Fruit fly (Drosophila melanogaster) whole organism, pupa: ENCODE results near the gene CG33777.

Source experiments
- CG10348 ChIP-seq: fragments of 200-800 bp; sonication (Bioruptor generic); IDR thresholded peaks from 2 replicates; pipeline ENCODE4 v1.3.6; 2022; ENCODE audit warnings: missing biosample characterization, missing genetic modification characterization
- CG12605 ChIP-seq: fragments of 200-800 bp; sonication (Bioruptor generic); IDR thresholded peaks from 2 replicates; pipeline ENCODE4 v1.3.6; 2022; ENCODE audit warnings: missing biosample characterization, missing genetic modification characterization
- CG13204 ChIP-seq: fragments of 200-800 bp; sonication (Bioruptor generic); optimal IDR thresholded peaks from 2 replicates; lab custom pipeline; 2018; ENCODE audit warnings: missing biosample characterization, mild to moderate bottlenecking, missing genetic modification characterization, moderate library complexity
- CG14655 ChIP-seq: fragments of 200-800 bp; sonication (Bioruptor generic); optimal IDR thresholded peaks from 3 replicates; lab custom pipeline; 2017; ENCODE audit warnings: mild to moderate bottlenecking, missing biosample characterization, missing genetic modification reagents, missing genetic modification characterization
- CG15710 ChIP-seq: fragments of 200-800 bp; sonication (Bioruptor generic); optimal IDR thresholded peaks from 2 replicates; lab custom pipeline; 2018; ENCODE audit warnings: missing biosample characterization, mild to moderate bottlenecking, missing genetic modification characterization, moderate library complexity
- CG17806 ChIP-seq: fragments of 200-800 bp; sonication (Bioruptor generic); optimal IDR thresholded peaks from 2 replicates; lab custom pipeline; 2018; ENCODE audit warnings: missing biosample characterization, mild to moderate bottlenecking, missing genetic modification characterization, moderate library complexity
- CG32121 ChIP-seq: fragments of 200-800 bp; sonication (Bioruptor generic); IDR thresholded peaks from 2 replicates; pipeline ENCODE4 v1.3.6; 2022; ENCODE audit warnings: missing biosample characterization, missing genetic modification characterization
- CG34367 ChIP-seq: fragments of 200-800 bp; sonication (Bioruptor generic); optimal IDR thresholded peaks from 2 replicates; lab custom pipeline; 2018; ENCODE audit warnings: missing biosample characterization, mild to moderate bottlenecking, missing genetic modification characterization
- CG4496 ChIP-seq: fragments of 200-800 bp; sonication (Bioruptor generic); IDR thresholded peaks from 3 replicates; pipeline ENCODE4 v1.3.6; 2022; ENCODE audit warnings: missing biosample characterization, missing genetic modification characterization
- CG8159 ChIP-seq: fragments of 200-800 bp; sonication (Bioruptor generic); optimal IDR thresholded peaks from 3 replicates; lab custom pipeline; 2018; ENCODE audit warnings: missing biosample characterization, mild to moderate bottlenecking, missing genetic modification characterization, moderate library complexity
- CG8301 ChIP-seq: fragments of 200-800 bp; sonication (Bioruptor generic); optimal IDR thresholded peaks from 2 replicates; lab custom pipeline; 2018; ENCODE audit warnings: missing biosample characterization, mild to moderate bottlenecking, missing genetic modification characterization
- CG9948 ChIP-seq: fragments of 200-800 bp; sonication (Bioruptor generic); optimal IDR thresholded peaks from 2 replicates; lab custom pipeline; 2018; ENCODE audit warnings: missing biosample characterization, mild to moderate bottlenecking, missing genetic modification characterization, moderate library complexity
- D1 ChIP-seq: fragments of 200-800 bp; sonication (Bioruptor generic); optimal IDR thresholded peaks from 2 replicates; lab custom pipeline; 2018; ENCODE audit warnings: missing biosample characterization, mild to moderate bottlenecking, missing genetic modification characterization, moderate library complexity
- EcR ChIP-seq: fragments of 200-800 bp; sonication (Bioruptor generic); optimal IDR thresholded peaks from 3 replicates; lab custom pipeline; 2019; ENCODE audit warnings: missing biosample characterization, missing genetic modification characterization, mild to moderate bottlenecking, moderate library complexity, missing genetic modification reagents
- Ets98B ChIP-seq: fragments of 200-800 bp; sonication (Bioruptor generic); IDR thresholded peaks from 2 replicates; pipeline ENCODE4 v1.3.6; 2022; ENCODE audit warnings: missing biosample characterization, missing genetic modification characterization
- Pif1B ChIP-seq: fragments of 200-800 bp; sonication (Bioruptor generic); optimal IDR thresholded peaks from 3 replicates; lab custom pipeline; 2016; ENCODE audit warnings: missing biosample characterization, missing genetic modification characterization
- Snoo ChIP-seq: fragments of 200-800 bp; sonication (Bioruptor generic); optimal IDR thresholded peaks from 3 replicates; lab custom pipeline; 2017; ENCODE audit warnings: missing biosample characterization, mild to moderate bottlenecking, missing genetic modification characterization, inconsistent platforms
- fd96Ca ChIP-seq: fragments of 200-800 bp; sonication (Bioruptor generic); IDR thresholded peaks from 3 replicates; pipeline ENCODE4 v1.3.6; 2022; ENCODE audit warnings: missing biosample characterization, missing genetic modification characterization
- gl ChIP-seq: fragments of 200-800 bp; sonication (Bioruptor generic); optimal IDR thresholded peaks from 2 replicates; lab custom pipeline; 2018; ENCODE audit warnings: missing biosample characterization, mild to moderate bottlenecking, missing genetic modification characterization
- rn ChIP-seq: fragments of 200-800 bp; sonication (Bioruptor generic); IDR thresholded peaks from 2 replicates; pipeline ENCODE4 v1.3.6; 2022; ENCODE audit warnings: missing biosample characterization, missing genetic modification characterization

CG33777 gene

DNA sequence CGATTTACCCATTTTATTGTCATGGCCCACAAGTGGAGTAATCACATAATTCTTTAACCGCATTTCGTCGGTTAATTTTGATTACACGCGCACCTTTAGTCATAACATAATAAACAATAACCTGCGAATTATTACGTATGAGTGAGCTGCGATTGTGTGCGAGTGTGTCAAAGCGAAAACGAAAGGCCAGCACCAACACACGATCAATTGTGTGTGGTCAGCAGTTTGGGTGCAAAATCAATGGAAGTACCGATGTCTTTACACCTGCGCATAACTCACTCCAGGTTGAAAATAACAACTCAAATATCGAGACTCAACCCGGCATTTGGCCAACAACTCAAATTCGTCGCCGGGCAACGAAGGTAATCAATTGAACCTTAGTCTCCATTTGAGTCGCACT, 20.6 kb downstream of the CG33777 start:
- no peak for TF ChIP-seq gl
- no peak for TF ChIP-seq Pif1B (GFP tag; lab: Kevin White, UChicago)
- TF ChIP-seq EcR (GFP tag; lab: Kevin White, UChicago), result no peak
- no peak for TF ChIP-seq CG8301 (tag; lab: Kevin White, UChicago)
- no peak for TF ChIP-seq CG8159
- TF ChIP-seq rn, result no peak
- TF ChIP-seq Ets98B (GFP tag; lab: Robert Waterston, UW), result no peak
- no peak for TF ChIP-seq CG13204 (GFP tag; lab: Kevin White, UChicago)
- TF ChIP-seq fd96Ca (GFP tag; lab: Robert Waterston, UW), result no peak
- no peak for TF ChIP-seq CG32121

- TF ChIP-seq D1 (tag; lab: Kevin White, UChicago) (no peak), CG15710 (tag; lab: Kevin White, UChicago) (no peak), Snoo (no peak), CG4496 (GFP tag; lab: Robert Waterston, UW) (no peak), CG17806 (tag; lab: Kevin White, UChicago) (no peak), rn (no peak), EcR (GFP tag; lab: Kevin White, UChicago) (no peak), CG14655 (GFP tag; lab: Kevin White, UChicago) (no peak), Ets98B (GFP tag; lab: Robert Waterston, UW) (no peak), CG12605 (GFP tag; lab: Robert Waterston, UW) (no peak)
These were observed 21.1 kb downstream of the CG33777 start for dm6 chr3L:4533941-4534340.

DNA sequence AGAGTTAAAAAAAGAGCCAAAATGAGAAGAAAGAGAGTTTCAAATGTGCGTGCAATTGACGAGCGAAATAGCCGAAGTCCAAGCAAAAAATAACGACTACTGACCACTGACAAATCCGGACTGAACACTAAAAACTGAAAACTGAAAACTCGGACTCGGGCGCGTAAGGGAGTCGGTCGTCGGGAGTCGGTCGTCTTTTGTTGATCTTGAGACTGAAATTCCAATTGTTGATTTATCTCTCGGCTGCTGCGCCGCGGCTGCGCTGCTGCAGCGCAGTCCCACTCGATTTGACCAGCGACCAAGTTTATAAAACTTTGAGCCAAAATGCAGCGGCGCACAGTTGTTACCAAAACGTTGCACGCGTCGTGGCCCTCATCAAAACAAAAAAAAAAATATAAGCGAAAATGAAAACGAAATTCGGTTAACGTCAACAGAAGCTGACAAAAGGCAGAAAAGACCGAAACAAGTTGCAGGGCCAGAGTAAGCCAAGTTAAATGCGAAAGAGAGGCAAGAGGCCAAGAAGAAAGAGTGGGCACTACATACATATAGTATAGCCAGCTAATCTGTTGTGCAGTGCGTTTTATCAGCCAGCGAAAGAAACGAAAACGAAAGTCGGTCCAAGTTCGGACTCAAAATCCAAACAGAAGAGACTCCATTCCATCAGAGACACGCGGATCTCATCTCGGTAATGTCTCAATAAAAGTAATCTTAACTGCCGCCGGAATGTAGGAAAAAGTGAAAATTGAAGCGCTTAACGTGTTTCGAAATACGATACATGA, 22.0 kb downstream of the CG33777 start, which contains the start of gene CG11353:
Gene CG11353 (plus strand): TSS at position 330 of the 779 bp plus-strand sequence.
- no peak for TF ChIP-seq CG15710 (tag; lab: Kevin White, UChicago)
- TF ChIP-seq EcR (GFP tag; lab: Kevin White, UChicago), result no peak
- no peak for TF ChIP-seq CG32121
- TF ChIP-seq Ets98B (GFP tag; lab: Robert Waterston, UW), result no peak

DNA sequence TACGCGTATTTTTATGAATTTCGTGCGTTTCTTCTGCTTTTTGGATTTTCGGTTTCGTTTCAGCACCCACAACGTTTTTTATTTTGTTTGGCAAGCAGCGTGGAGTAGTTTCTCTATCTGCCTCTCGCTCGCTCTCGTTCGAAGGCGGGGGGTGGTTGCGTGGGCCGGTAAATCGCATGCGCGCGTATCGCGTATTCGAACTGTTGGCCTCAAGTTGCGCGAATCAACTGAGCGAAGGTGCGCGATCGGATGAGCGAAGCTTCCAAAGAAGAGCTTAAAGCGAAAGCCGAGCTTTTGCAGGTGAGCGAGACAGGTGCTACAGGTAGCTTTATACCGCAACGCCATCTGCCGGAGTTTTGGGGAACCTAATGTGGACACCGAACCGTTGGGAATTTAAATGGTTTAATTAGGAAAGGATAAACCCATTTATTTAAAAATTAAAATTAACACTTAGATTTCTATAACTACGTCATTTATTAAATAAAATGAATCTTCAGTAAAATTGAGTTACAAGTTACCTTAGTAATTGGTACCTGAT, 23.0 kb downstream of the CG33777 start, which contains the start of gene Tie:
Gene Tie (minus strand): TSS at position 205 of the 538 bp plus-strand sequence.
- TF ChIP-seq Pif1B (GFP tag; lab: Kevin White, UChicago), result no peak
- TF ChIP-seq CG12605 (GFP tag; lab: Robert Waterston, UW), result peak; percentile 34; the same call in 1 of the 2 replicates
- TF ChIP-seq CG9948 (tag; lab: Kevin White, UChicago), result no peak
- TF ChIP-seq EcR (GFP tag; lab: Kevin White, UChicago), result peak; percentile 31
- no peak for TF ChIP-seq CG8159
- TF ChIP-seq fd96Ca (GFP tag; lab: Robert Waterston, UW), result no peak
- TF ChIP-seq CG13204 (GFP tag; lab: Kevin White, UChicago), result no peak
- peak; percentile 51; the same call in 2 of the 3 replicates for TF ChIP-seq CG4496 (GFP tag; lab: Robert Waterston, UW)
- TF ChIP-seq Snoo, result no peak
- no peak for TF ChIP-seq CG8301 (tag; lab: Kevin White, UChicago)
- no peak for TF ChIP-seq CG34367 (tag; lab: Kevin White, UChicago)
- TF ChIP-seq Ets98B (GFP tag; lab: Robert Waterston, UW), result peak; percentile 43; the same call in 1 of the 2 replicates

DNA sequence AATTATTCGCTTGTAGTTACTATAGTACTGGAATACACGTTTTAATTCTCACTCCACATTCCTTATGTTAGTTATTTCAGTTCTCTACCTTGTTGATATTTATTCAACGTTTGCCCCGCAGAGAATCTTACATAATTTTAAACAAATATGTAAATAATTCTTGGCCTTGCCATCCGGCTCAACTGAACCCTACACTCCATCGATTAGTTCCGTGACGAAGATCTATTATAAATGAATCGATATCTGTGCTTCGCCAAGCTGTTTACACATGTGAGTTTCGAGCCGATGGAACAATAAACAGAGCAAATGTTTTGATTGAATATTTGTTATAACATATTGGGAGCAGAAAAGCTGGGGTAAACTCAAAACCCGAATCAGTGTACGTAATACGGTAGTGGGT, 33.2 kb downstream of the CG33777 start:
- no peak for TF ChIP-seq CG32121
- no peak for TF ChIP-seq fd96Ca (GFP tag; lab: Robert Waterston, UW)

- 0 out of 3 replicates have a peak, but pooled peaks have one; percentile 39 for TF ChIP-seq CG4496 (GFP tag; lab: Robert Waterston, UW)
- TF ChIP-seq D1 (tag; lab: Kevin White, UChicago), result no peak
- TF ChIP-seq CG17806 (tag; lab: Kevin White, UChicago), result no peak
- TF ChIP-seq CG34367 (tag; lab: Kevin White, UChicago), result no peak
- TF ChIP-seq CG13204 (GFP tag; lab: Kevin White, UChicago), result no peak
- TF ChIP-seq fd96Ca (GFP tag; lab: Robert Waterston, UW), result no peak
- TF ChIP-seq CG10348 (GFP tag; lab: Robert Waterston, UW), result no peak
- TF ChIP-seq, all 21 proteins: peak for 1
These were observed 35.6 kb downstream of the CG33777 start for dm6 chr3L:4519417-4519931.

dm6 chr3L:4516378-4516777, 38.7 kb downstream of the CG33777 start:
- TF ChIP-seq fd96Ca (GFP tag; lab: Robert Waterston, UW) (peak; percentile 19; the same call in 1 of the 3 replicates), CG4496 (GFP tag; lab: Robert Waterston, UW) (no peak), CG8301 (tag; lab: Kevin White, UChicago) (no peak), CG34367 (tag; lab: Kevin White, UChicago) (no peak), rn (no peak), CG9948 (tag; lab: Kevin White, UChicago) (no peak), Ets98B (GFP tag; lab: Robert Waterston, UW) (peak; percentile 39), CG17806 (tag; lab: Kevin White, UChicago) (no peak), CG32121 (no peak), Snoo (no peak)
